Worm (Caenorhabditis elegans) whole organism, late embryonic: ENCODE data around the gene arf-5.

ENCODE experiments used
- C38D4.7 ChIP-seq: fragments of 200-800 bp; sonication (Bioruptor generic); optimal IDR thresholded peaks from 2 replicates; lab custom pipeline; 2018; ENCODE audit warnings: mild to moderate bottlenecking, missing genetic modification characterization, moderate library complexity, missing compliant biosample characterization
- F13H6.1 ChIP-seq: sonication (generic microtip); optimal IDR thresholded peaks from 2 replicates; lab custom pipeline; 2016; ENCODE audit warnings: missing genetic modification characterization, missing compliant biosample characterization
- T23F11.4 ChIP-seq: fragments of 200-800 bp; sonication (Bioruptor generic); optimal IDR thresholded peaks from 2 replicates; lab custom pipeline; 2018; ENCODE audit warnings: mild to moderate bottlenecking, missing genetic modification characterization, missing compliant biosample characterization
- Y22D7AL.16 ChIP-seq: sonication (generic microtip); optimal IDR thresholded peaks from 2 replicates; lab custom pipeline; 2016; ENCODE audit warnings: missing genetic modification characterization, missing compliant biosample characterization
- ama-1 ChIP-seq: fragments of 150-350 bp; optimal IDR thresholded peaks from 2 replicates; lab custom pipeline; 2014
- ceh-14 ChIP-seq: sonication (generic microtip); optimal IDR thresholded peaks from 2 replicates; lab custom pipeline; 2016; ENCODE audit warnings: missing genotype, missing genetic modification characterization, missing compliant biosample characterization
- ceh-18 ChIP-seq: sonication (generic microtip); optimal IDR thresholded peaks from 2 replicates; lab custom pipeline; 2016; ENCODE audit warnings: missing genetic modification characterization, missing compliant biosample characterization
- ceh-30 ChIP-seq: fragments of 150-350 bp; optimal IDR thresholded peaks from 2 replicates; lab custom pipeline; 2014; ENCODE audit warnings: missing biosample characterization, missing genetic modification characterization
- ceh-34 ChIP-seq: sonication (generic microtip); optimal IDR thresholded peaks from 2 replicates; lab custom pipeline; 2016; ENCODE audit warnings: mild to moderate bottlenecking, missing genetic modification characterization, missing compliant biosample characterization
- elt-2 ChIP-seq: sonication (generic microtip); optimal IDR thresholded peaks from 2 replicates; lab custom pipeline; 2016; ENCODE audit warnings: missing genetic modification reagents, missing genetic modification characterization, missing compliant biosample characterization
- elt-4 ChIP-seq: sonication (generic microtip); optimal IDR thresholded peaks from 2 replicates; lab custom pipeline; 2016; ENCODE audit warnings: missing genetic modification characterization, missing compliant biosample characterization
- ets-4 ChIP-seq: sonication (generic microtip); optimal IDR thresholded peaks from 2 replicates; lab custom pipeline; 2016; ENCODE audit warnings: missing genetic modification characterization, missing compliant biosample characterization
- fkh-10 ChIP-seq: fragments of 150-350 bp; optimal IDR thresholded peaks from 2 replicates; lab custom pipeline; 2014; ENCODE audit warnings: missing biosample characterization, missing genetic modification reagents, missing genetic modification characterization
- fkh-6 ChIP-seq: sonication (generic microtip); optimal IDR thresholded peaks from 2 replicates; lab custom pipeline; 2016; ENCODE audit warnings: missing genetic modification characterization, missing compliant biosample characterization
- hlh-30 ChIP-seq: sonication (generic microtip); optimal IDR thresholded peaks from 2 replicates; lab custom pipeline; 2017; ENCODE audit warnings: antibody characterized with exemption, missing genetic modification characterization, missing compliant biosample characterization; ENCODE audit not compliant: insufficient read depth
- hlh-6 ChIP-seq: sonication (generic microtip); optimal IDR thresholded peaks from 2 replicates; lab custom pipeline; 2016; ENCODE audit warnings: missing genotype, missing genetic modification characterization, missing compliant biosample characterization
- madf-2 ChIP-seq: sonication (generic microtip); optimal IDR thresholded peaks from 2 replicates; lab custom pipeline; 2017; ENCODE audit warnings: missing genetic modification characterization, missing compliant biosample characterization
- nhr-11 ChIP-seq: fragments of 150-350 bp; optimal IDR thresholded peaks from 2 replicates; lab custom pipeline; 2014; ENCODE audit warnings: missing biosample characterization, missing genetic modification characterization
- npax-4 ChIP-seq: sonication (generic microtip); optimal IDR thresholded peaks from 2 replicates; lab custom pipeline; 2016; ENCODE audit warnings: missing genetic modification characterization, missing compliant biosample characterization
- pax-1 ChIP-seq: fragments of 150-350 bp; optimal IDR thresholded peaks from 2 replicates; lab custom pipeline; 2014; ENCODE audit warnings: missing biosample characterization, missing genetic modification characterization
- pros-1 ChIP-seq: fragments of 150-350 bp; optimal IDR thresholded peaks from 2 replicates; lab custom pipeline; 2014; ENCODE audit warnings: missing biosample characterization, missing genetic modification reagents, missing genetic modification characterization
- sdc-2 ChIP-seq: sonication (generic microtip); optimal IDR thresholded peaks from 2 replicates; lab custom pipeline; 2016; ENCODE audit warnings: missing genotype, missing genetic modification characterization, missing compliant biosample characterization
- ttx-3 ChIP-seq: sonication (generic microtip); optimal IDR thresholded peaks from 2 replicates; lab custom pipeline; 2016; ENCODE audit warnings: missing genetic modification reagents, missing genetic modification characterization, missing compliant biosample characterization

arf-5 gene

ce11 chrIV:8029413-8029812, 47.1 kb downstream of the arf-5 start, which contains the start of gene nhr-31:
Gene nhr-31, minus strand, starts transcription at chrIV:8029513.
- no peak for TF ChIP-seq T23F11.4 (GFP tag; lab: Kevin White, UChicago)
- no peak for TF ChIP-seq ceh-30 (tag; lab: Kevin White, UChicago)
- TF ChIP-seq F13H6.1: no peak
- no peak for TF ChIP-seq madf-2
- TF ChIP-seq pax-1 (tag; lab: Kevin White, UChicago): no peak
- no peak for TF ChIP-seq fkh-6 (tag; lab: Kevin White, UChicago)
- no peak for TF ChIP-seq ets-4 (tag; lab: Kevin White, UChicago)
- TF ChIP-seq Y22D7AL.16 (tag; lab: Kevin White, UChicago): no peak
- no peak for TF ChIP-seq npax-4 (tag; lab: Kevin White, UChicago)
- no peak for TF ChIP-seq fkh-10 (GFP tag; lab: Kevin White, UChicago)
- TF ChIP-seq ceh-18: no peak
- no peak for TF ChIP-seq ama-1
- TF ChIP-seq sdc-2 (tag; lab: Kevin White, UChicago): no peak
- TF ChIP-seq hlh-30 (tag; lab: Kevin White, UChicago): no peak
- no peak for TF ChIP-seq ttx-3 (tag; lab: Kevin White, UChicago)
- no peak for TF ChIP-seq nhr-11 (tag; lab: Kevin White, UChicago)
- TF ChIP-seq ceh-34 (tag; lab: Kevin White, UChicago): no peak
- TF ChIP-seq pros-1 (tag; lab: Kevin White, UChicago): no peak

- TF ChIP-seq hlh-6 (no peak), ceh-14 (no peak), elt-4 (no peak)
Measured at ce11 chrIV:8030099-8030498, 47.8 kb downstream of the arf-5 start.

DNA sequence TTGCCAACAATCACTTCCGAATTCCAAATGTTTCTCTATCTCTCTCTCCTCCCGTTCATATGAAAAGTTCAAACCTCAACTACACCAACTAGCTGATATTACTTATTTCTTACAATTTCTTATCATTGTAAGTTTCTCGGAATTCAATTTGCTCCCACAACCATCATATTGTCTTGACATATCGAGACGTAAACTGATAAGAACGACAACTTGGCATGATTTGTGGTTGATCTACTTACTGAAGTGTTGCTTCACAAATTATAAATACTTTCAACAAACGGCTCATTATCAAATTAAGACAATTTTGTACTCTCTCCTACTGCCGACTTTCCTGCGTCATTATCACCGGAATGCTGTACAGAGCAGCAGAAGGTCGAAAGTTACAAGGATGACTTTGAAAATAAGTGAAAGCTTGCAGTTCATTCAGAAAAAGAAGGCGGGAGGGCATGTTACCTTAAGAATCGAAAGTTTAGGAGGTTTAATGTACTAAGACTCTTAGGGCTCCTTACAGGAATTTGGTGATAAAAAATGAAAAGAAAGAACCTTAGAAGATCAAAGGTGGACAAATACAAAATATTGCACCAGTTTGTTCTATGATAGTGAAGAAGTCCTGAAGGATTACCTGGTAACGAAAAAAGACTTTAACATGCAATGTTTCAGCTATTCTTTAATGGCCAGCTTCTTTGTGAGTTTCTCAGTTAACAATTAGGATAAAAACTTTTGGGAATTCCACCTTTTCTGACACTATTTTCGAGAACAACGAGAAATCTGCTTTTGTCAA, 50.0 kb downstream of the arf-5 start:
- TF ChIP-seq elt-2 (tag; lab: Kevin White, UChicago): peak; percentile 69
- no peak for TF ChIP-seq fkh-6 (tag; lab: Kevin White, UChicago)
- TF ChIP-seq C38D4.7: no peak
